Fruit fly (Drosophila melanogaster): ENCODE measurements around the gene CG14238.

The CG14238 gene

DNA sequence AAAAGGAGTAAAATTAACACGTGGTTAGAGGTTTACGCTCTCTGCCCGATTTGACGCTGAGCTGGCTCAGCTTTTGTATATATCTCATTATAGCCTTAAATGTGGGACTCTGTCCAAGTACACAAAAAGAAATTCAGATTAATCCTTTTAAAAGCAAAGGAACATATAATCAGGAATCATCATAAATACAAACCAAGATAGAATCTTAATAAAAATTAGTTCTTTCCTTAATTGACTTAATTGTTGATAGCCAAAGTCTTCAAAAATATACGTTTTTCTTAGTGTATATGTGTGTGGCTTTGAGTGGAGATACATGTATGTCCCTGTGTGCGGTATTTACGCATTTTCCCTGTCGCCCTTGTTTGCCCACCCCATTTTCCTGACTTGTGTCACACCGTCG is 36.2 kb downstream of the CG14238 start (continued):
- TF ChIP-seq CG6163 (GFP tag; IDR thresholded peaks at IDR 0.05) (0 out of 3 replicates have a peak, but pooled peaks have one; percentile 38), CG10669 (GFP tag; optimal IDR thresholded peaks at IDR 0.05) (peak; percentile 35)

DNA sequence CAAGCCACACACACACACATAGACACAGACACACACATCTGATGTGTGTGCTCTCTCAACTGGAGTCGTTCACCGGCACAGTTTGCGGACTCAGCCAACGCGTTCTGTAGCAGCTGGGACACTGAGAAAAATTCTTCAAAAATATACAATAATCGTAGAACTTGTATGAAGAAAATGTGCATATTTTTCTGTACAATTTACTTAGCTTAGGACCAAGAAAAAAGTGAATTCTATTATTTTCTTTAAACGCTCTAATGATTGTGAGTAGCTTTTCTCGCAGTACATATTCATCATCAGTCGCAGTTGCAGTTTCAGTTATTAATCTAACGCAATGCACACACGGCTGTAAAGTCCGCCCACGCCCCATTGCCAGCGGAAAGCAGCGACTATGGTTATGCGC is 38.3 kb downstream of the CG14238 start:
- TF ChIP-seq CG1621 (tag; optimal IDR thresholded peaks at IDR 0.05) (peak; percentile 14), CG6276 (GFP tag; optimal IDR thresholded peaks at IDR 0.05) (peak; percentile 78), CG11294 (GFP tag; IDR thresholded peaks at IDR 0.05) (peak; percentile 75), pdm3 (GFP tag; optimal IDR thresholded peaks at IDR 0.05) (peak; percentile 49), CG8632 (GFP tag; optimal IDR thresholded peaks at IDR 0.05) (no peak), Sox15 (GFP tag; optimal IDR thresholded peaks at IDR 0.05) (no peak), Hr39 (GFP tag; optimal IDR thresholded peaks at IDR 0.05) (no peak), CG6792 (GFP tag; optimal IDR thresholded peaks at IDR 0.05) (peak; percentile 30), Gug (GFP tag; IDR thresholded peaks at IDR 0.05) (peak; percentile 75), dac (GFP tag; optimal IDR thresholded peaks at IDR 0.05) (no peak), CG8119 (GFP tag; IDR thresholded peaks at IDR 0.05) (peak; percentile 81), OdsH (GFP tag; optimal IDR thresholded peaks at IDR 0.05) (peak; percentile 53), CG32006 (GFP tag; optimal IDR thresholded peaks at IDR 0.05) (peak; percentile 75), Blimp-1 (GFP tag; optimal IDR thresholded peaks at IDR 0.05) (no peak), Met (GFP tag; optimal IDR thresholded peaks at IDR 0.05) (peak; percentile 4), spab (GFP tag; optimal IDR thresholded peaks at IDR 0.05) (peak; percentile 51), CG34406 (GFP tag; optimal IDR thresholded peaks at IDR 0.05) (no peak), dsx (GFP tag; optimal IDR thresholded peaks at IDR 0.05; ENCODE audit: poor library complexity, severe bottlenecking) (no peak), CG10669 (GFP tag; optimal IDR thresholded peaks at IDR 0.05) (peak; percentile 58), Eip78C (GFP tag) (peak; percentile 44), topi (GFP tag; optimal IDR thresholded peaks at IDR 0.05) (no peak), Ets21C (GFP tag; optimal IDR thresholded peaks at IDR 0.05) (no peak), Eip93F (GFP tag; optimal IDR thresholded peaks at IDR 0.05) (no peak), vri (GFP tag; optimal IDR thresholded peaks at IDR 0.05) (no peak), salr (GFP tag; optimal IDR thresholded peaks at IDR 0.05) (peak in 1 of 2 experiments; percentile 47), Lpt (GFP tag; optimal IDR thresholded peaks at IDR 0.05) (peak; percentile 63), CG15336 (GFP tag; IDR thresholded peaks at IDR 0.05) (peak; percentile 85), CG6854 (GFP tag; optimal IDR thresholded peaks at IDR 0.05) (no peak), esn (GFP tag; optimal IDR thresholded peaks at IDR 0.05) (peak; percentile 16), Ets96B (tag; optimal IDR thresholded peaks at IDR 0.05) (peak; percentile 65), CG9139 (GFP tag; optimal IDR thresholded peaks at IDR 0.05) (no peak), CG8319 (GFP tag; optimal IDR thresholded peaks at IDR 0.05) (no peak), CG6163 (GFP tag; IDR thresholded peaks at IDR 0.05) (peak; percentile 87), Sox102F (GFP tag; optimal IDR thresholded peaks at IDR 0.05) (no peak), CG3032 (tag; optimal IDR thresholded peaks at IDR 0.05) (peak; percentile 56), svp (GFP tag) (no peak), Sox14 (GFP tag; optimal IDR thresholded peaks at IDR 0.05) (peak; percentile 33), Smox (GFP tag; optimal IDR thresholded peaks at IDR 0.05) (no peak), net (GFP tag; optimal IDR thresholded peaks at IDR 0.05) (peak; percentile 31), CG31627 (GFP tag; optimal IDR thresholded peaks at IDR 0.05) (no peak), Hr4 (GFP tag; optimal IDR thresholded peaks at IDR 0.05) (peak; percentile 67), CG7368 (GFP tag; optimal IDR thresholded peaks at IDR 0.05) (peak; percentile 39), CG16779 (tag; optimal IDR thresholded peaks at IDR 0.05) (peak; percentile 41), Hr38 (GFP tag; optimal IDR thresholded peaks at IDR 0.05) (no peak), fkh (GFP tag; optimal IDR thresholded peaks at IDR 0.05) (no peak), Eip75B (GFP tag; optimal IDR thresholded peaks at IDR 0.05) (peak; percentile 69), eg (GFP tag; IDR thresholded peaks at IDR 0.05) (peak; percentile 88), acj6 (GFP tag; optimal IDR thresholded peaks at IDR 0.05) (peak; percentile 15), CG11762 (GFP tag; optimal IDR thresholded peaks at IDR 0.05; ENCODE audit: insufficient read depth) (peak; percentile 45), CG10631 (GFP tag; optimal IDR thresholded peaks at IDR 0.05) (peak; percentile 61), lz (GFP tag; optimal IDR thresholded peaks at IDR 0.05) (no peak)
